Fruit fly (Drosophila melanogaster): Measurements from ENCODE around the gene CG4497.
A peak's percentile ranks its signal among the peaks of the same experiment; 100 is the strongest.

The CG4497 gene

DNA sequence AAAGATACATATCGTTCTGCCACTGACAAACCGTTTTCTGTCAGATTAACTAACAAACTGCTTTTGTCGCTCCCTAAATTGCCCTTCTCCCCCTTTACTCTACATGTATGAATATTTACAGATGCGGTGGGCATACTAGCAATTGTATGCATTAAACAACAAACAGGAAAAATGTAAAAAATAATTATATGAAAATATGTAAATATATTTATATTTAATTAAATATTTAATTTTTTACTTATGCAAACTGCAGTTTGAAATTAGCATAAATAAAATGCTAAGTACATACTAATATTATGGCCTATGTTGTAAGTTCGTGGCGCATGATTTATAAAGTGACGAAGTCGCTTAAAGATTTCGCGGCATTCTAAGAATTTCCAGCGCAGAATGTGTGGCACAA lies 43.6 kb downstream of the CG4497 start:
- TF ChIP-seq CG9948 (tag; optimal IDR thresholded peaks at IDR 0.05) (peak; percentile 40), gl (tag; optimal IDR thresholded peaks at IDR 0.05) (no peak), EcR (GFP tag; optimal IDR thresholded peaks at IDR 0.05) (no peak), CG17806 (tag; optimal IDR thresholded peaks at IDR 0.05) (no peak), CG14655 (GFP tag; optimal IDR thresholded peaks at IDR 0.05) (peak; percentile 21), Pif1B (GFP tag; optimal IDR thresholded peaks at IDR 0.05) (no peak), Ets98B (GFP tag; IDR thresholded peaks at IDR 0.05) (no peak), Pif1A (GFP tag; optimal IDR thresholded peaks at IDR 0.05) (no peak), CG12605 (GFP tag; IDR thresholded peaks at IDR 0.05) (no peak), Snoo (tag; optimal IDR thresholded peaks at IDR 0.05) (no peak), CG8301 (tag; optimal IDR thresholded peaks at IDR 0.05) (no peak), CG15710 (tag; optimal IDR thresholded peaks at IDR 0.05) (peak; percentile 67), D1 (tag; optimal IDR thresholded peaks at IDR 0.05) (no peak), CG34367 (tag; optimal IDR thresholded peaks at IDR 0.05) (peak; percentile 19), fd96Ca (GFP tag; IDR thresholded peaks at IDR 0.05) (no peak), CG10348 (GFP tag; IDR thresholded peaks at IDR 0.05) (no peak), CG8159 (tag; optimal IDR thresholded peaks at IDR 0.05) (peak; percentile 43), CG32121 (GFP tag; IDR thresholded peaks at IDR 0.05) (no peak), rn (GFP tag; IDR thresholded peaks at IDR 0.05) (no peak), CG13204 (GFP tag; optimal IDR thresholded peaks at IDR 0.05) (no peak), CG4496 (GFP tag; IDR thresholded peaks at IDR 0.05) (peak; percentile 60; the same call in 1 of the 3 replicates)

- TF ChIP-seq fd96Ca (GFP tag; IDR thresholded peaks at IDR 0.05): no peak
- TF ChIP-seq CG4496 (GFP tag; IDR thresholded peaks at IDR 0.05): peak; percentile 49
- TF ChIP-seq CG8301 (tag; optimal IDR thresholded peaks at IDR 0.05): no peak
- TF ChIP-seq CG14655 (GFP tag; optimal IDR thresholded peaks at IDR 0.05): no peak
- TF ChIP-seq CG10348 (GFP tag; IDR thresholded peaks at IDR 0.05): no peak
These were observed 45.5 kb downstream of the CG4497 start for dm6 chr2L:7148919-7149318.

- TF ChIP-seq CG15710 (tag; optimal IDR thresholded peaks at IDR 0.05): peak; percentile 36
- no peak for TF ChIP-seq gl (tag; optimal IDR thresholded peaks at IDR 0.05)
- TF ChIP-seq CG10348 (GFP tag; IDR thresholded peaks at IDR 0.05): no peak
- peak; percentile 67 for TF ChIP-seq CG14655 (GFP tag; optimal IDR thresholded peaks at IDR 0.05)
- peak; percentile 48; the same call in 1 of the 3 replicates for TF ChIP-seq fd96Ca (GFP tag; IDR thresholded peaks at IDR 0.05)
- TF ChIP-seq CG8301 (tag; optimal IDR thresholded peaks at IDR 0.05): peak; percentile 67
- TF ChIP-seq Snoo (tag; optimal IDR thresholded peaks at IDR 0.05): peak; percentile 11
- TF ChIP-seq CG17806 (tag; optimal IDR thresholded peaks at IDR 0.05): peak; percentile 48
- no peak for TF ChIP-seq EcR (GFP tag; optimal IDR thresholded peaks at IDR 0.05)
- TF ChIP-seq CG9948 (tag; optimal IDR thresholded peaks at IDR 0.05): peak; percentile 58
- TF ChIP-seq Ets98B (GFP tag; IDR thresholded peaks at IDR 0.05): peak; percentile 60
- TF ChIP-seq CG34367 (tag; optimal IDR thresholded peaks at IDR 0.05): peak; percentile 39
- TF ChIP-seq CG32121 (GFP tag; IDR thresholded peaks at IDR 0.05): peak; percentile 69
- TF ChIP-seq D1 (tag; optimal IDR thresholded peaks at IDR 0.05): no peak
- peak; percentile 88 for TF ChIP-seq CG4496 (GFP tag; IDR thresholded peaks at IDR 0.05)
- TF ChIP-seq CG12605 (GFP tag; IDR thresholded peaks at IDR 0.05): no peak
- no peak for TF ChIP-seq CG13204 (GFP tag; optimal IDR thresholded peaks at IDR 0.05)
- TF ChIP-seq Pif1B (GFP tag; optimal IDR thresholded peaks at IDR 0.05): no peak
- TF ChIP-seq rn (GFP tag; IDR thresholded peaks at IDR 0.05): no peak
- peak; percentile 54 for TF ChIP-seq CG8159 (tag; optimal IDR thresholded peaks at IDR 0.05)
- TF ChIP-seq Pif1A (GFP tag; optimal IDR thresholded peaks at IDR 0.05): peak; percentile 47
These were observed 46.3 kb downstream of the CG4497 start for dm6 chr2L:7148086-7148485.

dm6 chr2L:7147212-7147611 lies 47.2 kb downstream of the CG4497 start:
- TF ChIP-seq Pif1B (GFP tag; optimal IDR thresholded peaks at IDR 0.05) (no peak), CG4496 (GFP tag; IDR thresholded peaks at IDR 0.05) (no peak), CG15710 (tag; optimal IDR thresholded peaks at IDR 0.05) (no peak)

DNA sequence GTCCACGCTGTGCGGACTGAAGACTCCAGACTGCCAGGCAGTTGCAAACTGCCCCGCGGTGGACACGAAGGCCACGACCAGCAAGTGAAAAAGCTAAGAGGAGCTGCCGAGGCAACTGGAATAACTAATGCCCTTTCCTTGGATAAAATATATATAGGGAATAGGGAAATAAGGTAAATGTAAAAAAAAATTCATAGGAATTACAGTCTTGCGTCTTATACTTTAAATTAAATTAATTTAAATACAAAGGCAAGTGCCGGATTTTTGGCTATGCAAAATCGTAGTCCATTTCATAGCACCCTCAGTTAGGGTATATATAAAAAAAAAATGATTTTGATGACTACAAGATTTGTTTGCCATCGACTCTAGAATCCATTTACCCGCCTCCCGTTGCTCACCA lies 48.5 kb downstream of the CG4497 start:
- TF ChIP-seq CG14655 (GFP tag; optimal IDR thresholded peaks at IDR 0.05) (peak; percentile 88), Snoo (tag; optimal IDR thresholded peaks at IDR 0.05) (peak; percentile 11), CG13204 (GFP tag; optimal IDR thresholded peaks at IDR 0.05) (no peak), Ets98B (GFP tag; IDR thresholded peaks at IDR 0.05) (peak; percentile 83), rn (GFP tag; IDR thresholded peaks at IDR 0.05) (peak; percentile 52), CG8159 (tag; optimal IDR thresholded peaks at IDR 0.05) (peak; percentile 72), EcR (GFP tag; optimal IDR thresholded peaks at IDR 0.05) (no peak), CG17806 (tag; optimal IDR thresholded peaks at IDR 0.05) (peak; percentile 76), CG32121 (GFP tag; IDR thresholded peaks at IDR 0.05) (peak; percentile 81), gl (tag; optimal IDR thresholded peaks at IDR 0.05) (no peak), CG15710 (tag; optimal IDR thresholded peaks at IDR 0.05) (peak; percentile 72), CG10348 (GFP tag; IDR thresholded peaks at IDR 0.05) (peak; percentile 40; the same call in 1 of the 2 replicates), D1 (tag; optimal IDR thresholded peaks at IDR 0.05) (peak; percentile 22), CG4496 (GFP tag; IDR thresholded peaks at IDR 0.05) (peak; percentile 97), fd96Ca (GFP tag; IDR thresholded peaks at IDR 0.05) (peak; percentile 62; the same call in 1 of the 3 replicates), CG9948 (tag; optimal IDR thresholded peaks at IDR 0.05) (peak; percentile 78), CG34367 (tag; optimal IDR thresholded peaks at IDR 0.05) (peak; percentile 62), Pif1A (GFP tag; optimal IDR thresholded peaks at IDR 0.05) (peak; percentile 74), Pif1B (GFP tag; optimal IDR thresholded peaks at IDR 0.05) (peak; percentile 67), CG12605 (GFP tag; IDR thresholded peaks at IDR 0.05) (peak; percentile 50; the same call in 1 of the 2 replicates), CG8301 (tag; optimal IDR thresholded peaks at IDR 0.05) (peak; percentile 81)

DNA sequence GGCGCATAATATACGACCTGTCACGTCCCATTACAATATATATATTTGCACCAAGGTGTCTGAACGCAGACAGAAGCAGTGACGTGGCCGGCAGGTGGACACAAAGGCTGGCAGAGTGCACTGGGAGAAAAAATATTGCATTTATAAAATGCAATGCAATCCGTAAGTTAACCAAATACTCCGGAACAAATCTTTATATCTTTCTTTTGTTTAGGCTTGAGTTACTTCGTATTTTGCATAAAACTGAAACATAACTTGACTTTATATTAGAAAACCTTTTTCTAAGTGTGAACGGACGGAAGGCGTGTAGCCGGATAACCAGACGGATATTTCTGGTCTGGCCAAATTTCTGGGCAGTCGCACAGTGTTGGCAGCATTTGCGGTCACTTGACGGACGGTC lies 50.3 kb downstream of the CG4497 start:
- TF ChIP-seq CG4496 (GFP tag; IDR thresholded peaks at IDR 0.05) (peak; percentile 87), CG32121 (GFP tag; IDR thresholded peaks at IDR 0.05) (0 out of 2 replicates have a peak, but pooled peaks have one; percentile 47), Ets98B (GFP tag; IDR thresholded peaks at IDR 0.05) (peak; percentile 34; the same call in 1 of the 2 replicates), CG12605 (GFP tag; IDR thresholded peaks at IDR 0.05) (no peak; the same call in 1 of the 2 replicates), EcR (GFP tag; optimal IDR thresholded peaks at IDR 0.05) (no peak), Pif1B (GFP tag; optimal IDR thresholded peaks at IDR 0.05) (peak; percentile 38), CG15710 (tag; optimal IDR thresholded peaks at IDR 0.05) (peak; percentile 68), CG9948 (tag; optimal IDR thresholded peaks at IDR 0.05) (peak; percentile 51), CG17806 (tag; optimal IDR thresholded peaks at IDR 0.05) (peak; percentile 53), CG8159 (tag; optimal IDR thresholded peaks at IDR 0.05) (peak; percentile 73), CG14655 (GFP tag; optimal IDR thresholded peaks at IDR 0.05) (peak; percentile 57), gl (tag; optimal IDR thresholded peaks at IDR 0.05) (peak; percentile 24), CG13204 (GFP tag; optimal IDR thresholded peaks at IDR 0.05) (peak; percentile 35), CG8301 (tag; optimal IDR thresholded peaks at IDR 0.05) (peak; percentile 48), rn (GFP tag; IDR thresholded peaks at IDR 0.05) (no peak), fd96Ca (GFP tag; IDR thresholded peaks at IDR 0.05) (peak; percentile 42; the same call in 1 of the 3 replicates), D1 (tag; optimal IDR thresholded peaks at IDR 0.05) (no peak), CG34367 (tag; optimal IDR thresholded peaks at IDR 0.05) (peak; percentile 52), Snoo (tag; optimal IDR thresholded peaks at IDR 0.05) (peak; percentile 69), CG10348 (GFP tag; IDR thresholded peaks at IDR 0.05) (no peak), Pif1A (GFP tag; optimal IDR thresholded peaks at IDR 0.05) (peak; percentile 62)
